Worm (Caenorhabditis elegans): ENCODE results near the gene F49C12.9.

DNA sequence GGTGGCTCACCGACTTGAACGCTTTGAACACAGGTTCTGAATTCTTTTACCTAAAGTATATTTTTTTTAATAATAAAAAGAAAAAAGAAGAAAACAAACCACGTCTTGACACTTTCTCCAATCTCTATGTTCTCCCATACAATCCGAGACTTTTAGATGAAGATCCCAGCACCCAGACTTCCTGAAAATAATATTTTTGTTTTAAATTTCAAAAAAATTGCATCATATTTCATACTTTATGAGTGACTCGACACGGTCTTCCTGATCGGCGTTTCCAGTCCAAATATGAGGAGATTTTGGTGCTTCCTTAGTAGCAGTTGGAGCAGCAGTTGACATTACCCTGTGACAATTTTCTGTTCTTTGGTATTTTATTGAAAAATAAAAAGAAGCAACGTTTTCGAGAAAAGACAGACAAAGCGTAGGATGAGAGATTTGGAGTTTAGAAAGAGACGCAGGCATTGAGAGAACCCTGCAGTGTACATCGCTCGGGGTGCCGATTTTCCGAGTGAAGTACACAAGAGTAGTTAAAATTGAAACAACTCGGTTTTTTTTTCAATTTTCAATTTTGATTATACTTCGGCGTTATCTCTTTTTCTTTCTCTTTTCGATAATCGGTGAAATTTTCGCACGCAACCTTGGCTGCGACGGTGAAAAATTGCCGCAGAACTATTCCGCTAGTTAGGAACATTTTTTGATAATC lies 19.7 kb upstream of the F49C12.9 start, which contains the start of the genes coa-4 and T20D3.14:
- TF ChIP-seq ccch-3 (GFP tag; optimal IDR thresholded peaks at IDR 0.05) (no peak), pha-4 (tag; optimal IDR thresholded peaks at IDR 0.05) (peak; percentile 15), tbx-9 (tag; optimal IDR thresholded peaks at IDR 0.05; ENCODE audit: borderline replicate concordance) (no peak), hsf-1 (GFP tag; IDR thresholded peaks at IDR 0.05) (no peak), ztf-6 (GFP tag; IDR thresholded peaks at IDR 0.05) (no peak), madf-3 (GFP tag; IDR thresholded peaks at IDR 0.05) (no peak), cebp-1 (GFP tag; IDR thresholded peaks at IDR 0.05) (no peak), cebp-1 (tag; optimal IDR thresholded peaks at IDR 0.05) (no peak), T07F8.4 (tag; optimal IDR thresholded peaks at IDR 0.05) (no peak), Y79H2A.3 (GFP tag; conservative IDR thresholded peaks at IDR 0.05) (no peak), ets-4 (GFP tag; optimal IDR thresholded peaks at IDR 0.05) (no peak)
